Worm (Caenorhabditis elegans): ENCODE measurements around the gene chw-1.

Gene chw-1

DNA sequence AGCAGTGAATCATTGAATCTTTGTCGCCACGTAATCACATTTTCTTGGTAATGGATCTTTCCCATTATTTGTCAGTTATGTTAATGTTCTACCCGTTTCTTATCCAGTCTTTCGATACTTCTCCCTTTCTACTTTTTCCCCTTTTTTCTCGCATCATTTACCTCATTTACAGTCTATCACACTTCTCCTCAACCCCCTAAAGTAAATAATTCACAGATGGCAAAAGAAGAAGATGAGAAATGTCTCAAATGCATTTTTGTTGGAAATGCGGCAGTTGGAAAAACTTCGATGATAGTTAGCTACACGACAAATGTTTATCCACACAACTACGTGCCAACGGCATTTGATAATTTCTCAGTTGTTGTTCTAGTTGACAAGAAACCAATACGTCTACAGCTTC lies at the start of gene chw-1:
chw-1 (plus strand) TSS at position 217 of the 400 bp plus-strand sequence.
- TF ChIP-seq nhr-25 (tag; optimal IDR thresholded peaks at IDR 0.05) (peak; percentile 9), lin-11 (tag; optimal IDR thresholded peaks at IDR 0.05) (no peak)

DNA sequence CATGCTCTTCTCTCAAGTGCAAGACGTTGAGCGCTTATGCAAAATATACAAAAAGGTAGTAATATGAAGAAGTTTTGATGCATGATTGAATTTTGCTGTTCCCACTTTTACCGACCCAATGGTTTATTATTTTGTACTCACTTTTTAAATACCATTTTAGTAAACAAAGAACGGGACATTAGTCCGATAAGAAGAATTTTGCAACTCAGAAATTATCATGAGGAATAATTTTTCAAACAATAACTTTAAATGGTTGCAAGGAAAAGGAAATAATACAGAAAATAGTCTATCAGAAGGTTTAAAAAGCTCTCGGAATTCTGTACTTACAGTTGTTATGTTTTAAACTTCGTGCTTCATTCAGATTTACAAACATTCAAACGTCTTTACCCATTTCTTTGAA lies 47.5 kb upstream of the chw-1 start, which contains the start of gene F15H10.9:
F15H10.9 (minus strand) TSS at position 101 of the 400 bp plus-strand sequence.
- TF ChIP-seq Y55F3AM.14 (GFP tag; optimal IDR thresholded peaks at IDR 0.05), result no peak
- TF ChIP-seq ceh-16 (tag; optimal IDR thresholded peaks at IDR 0.05), result no peak
- no peak for TF ChIP-seq nhr-237 (tag; optimal IDR thresholded peaks at IDR 0.05)
- no peak for TF ChIP-seq unc-62 (GFP tag; optimal IDR thresholded peaks at IDR 0.05)
- no peak for TF ChIP-seq crh-2 (tag; optimal IDR thresholded peaks at IDR 0.05)

DNA sequence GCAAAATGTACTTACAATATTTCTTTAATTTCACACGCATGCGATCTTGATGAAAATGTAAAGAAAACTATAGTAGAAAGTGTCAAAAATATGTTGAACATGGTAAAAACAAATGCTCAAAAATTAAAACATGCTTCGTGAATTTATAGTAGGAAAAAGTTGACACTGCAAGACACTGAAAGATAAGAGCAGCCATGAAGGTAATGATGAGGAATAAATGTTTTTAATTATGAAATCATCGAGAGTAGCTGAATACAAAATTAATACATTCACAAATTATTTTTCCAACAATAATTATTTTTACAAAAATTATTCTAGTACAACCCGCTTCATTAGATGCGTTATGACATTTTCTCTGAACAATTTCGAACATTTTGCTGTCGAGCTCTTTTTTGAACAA lies 45.2 kb upstream of the chw-1 start, which contains the start of gene F15H10.10:
F15H10.10 (minus strand) TSS at position 101 of the 400 bp plus-strand sequence.
- no peak for TF ChIP-seq mdl-1 (tag; optimal IDR thresholded peaks at IDR 0.05)
- TF ChIP-seq ztf-1 (GFP tag; conservative IDR thresholded peaks at IDR 0.05), result no peak
- no peak for TF ChIP-seq mbf-1 (tag; optimal IDR thresholded peaks at IDR 0.05)
- TF ChIP-seq ceh-82 (tag; optimal IDR thresholded peaks at IDR 0.05), result no peak
- no peak for TF ChIP-seq lsy-2 (tag; optimal IDR thresholded peaks at IDR 0.05)
- no peak for TF ChIP-seq unc-62 (GFP tag; optimal IDR thresholded peaks at IDR 0.05)

DNA sequence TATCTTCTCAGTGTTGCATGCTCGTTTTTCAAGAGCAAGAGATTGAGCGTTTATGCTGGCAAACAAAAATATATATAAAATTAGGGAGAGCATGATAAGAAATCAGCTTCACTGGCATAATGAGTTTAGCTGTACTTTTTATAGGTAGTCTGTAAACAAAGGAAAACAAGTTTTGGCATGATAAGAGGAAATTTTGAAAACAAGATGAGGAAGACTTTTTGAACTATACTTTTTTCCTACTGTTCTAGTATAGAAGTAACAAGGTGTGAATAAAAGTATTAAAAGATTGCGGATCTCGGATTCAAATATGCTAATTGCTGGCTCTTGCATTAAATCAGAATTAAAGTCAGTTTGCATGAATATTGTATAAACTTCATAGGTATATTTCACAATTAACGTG lies 43.1 kb upstream of the chw-1 start, which contains the start of gene F15H10.5:
F15H10.5 (minus strand) TSS at position 101 of the 400 bp plus-strand sequence.
- no peak for TF ChIP-seq alr-1 (tag; optimal IDR thresholded peaks at IDR 0.05)
- TF ChIP-seq nhr-25 (tag; optimal IDR thresholded peaks at IDR 0.05), result no peak
- no peak for TF ChIP-seq sem-4 (tag; optimal IDR thresholded peaks at IDR 0.05)
- no peak for TF ChIP-seq ama-1 (optimal IDR thresholded peaks at IDR 0.05)
- no peak for TF ChIP-seq nhr-11 (tag; optimal IDR thresholded peaks at IDR 0.05)
- TF ChIP-seq lsy-2 (tag; optimal IDR thresholded peaks at IDR 0.05), result no peak
- TF ChIP-seq crh-2 (tag; optimal IDR thresholded peaks at IDR 0.05), result no peak
- no peak for TF ChIP-seq zag-1 (tag; optimal IDR thresholded peaks at IDR 0.05)
- no peak for TF ChIP-seq mdl-1 (tag; optimal IDR thresholded peaks at IDR 0.05)
- no peak for TF ChIP-seq R02D3.7 (tag; optimal IDR thresholded peaks at IDR 0.05)
- no peak for TF ChIP-seq unc-39 (tag; optimal IDR thresholded peaks at IDR 0.05)

DNA sequence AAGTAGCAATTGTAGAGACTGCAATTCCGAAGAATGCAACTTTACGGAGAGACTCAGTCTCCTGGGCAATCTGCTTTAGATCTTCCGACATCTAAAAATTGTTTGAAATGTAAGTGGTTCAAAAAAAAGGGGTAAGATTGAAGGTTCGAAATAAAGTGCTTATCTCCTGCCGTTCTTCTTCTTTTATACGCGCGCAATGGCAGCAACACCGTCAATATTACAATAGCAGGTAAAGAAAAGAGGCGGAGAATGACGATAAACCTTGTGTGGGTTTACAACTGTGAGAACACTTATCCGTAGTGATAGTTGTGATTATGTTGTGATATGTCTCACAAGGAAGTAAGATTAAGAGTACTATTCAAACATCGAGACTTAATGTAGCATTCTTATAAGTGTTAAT lies 40.3 kb upstream of the chw-1 start, which contains the start of gene col-13:
col-13 (minus strand) TSS at position 101 of the 400 bp plus-strand sequence.
- TF ChIP-seq ceh-16 (tag; optimal IDR thresholded peaks at IDR 0.05), result no peak

DNA sequence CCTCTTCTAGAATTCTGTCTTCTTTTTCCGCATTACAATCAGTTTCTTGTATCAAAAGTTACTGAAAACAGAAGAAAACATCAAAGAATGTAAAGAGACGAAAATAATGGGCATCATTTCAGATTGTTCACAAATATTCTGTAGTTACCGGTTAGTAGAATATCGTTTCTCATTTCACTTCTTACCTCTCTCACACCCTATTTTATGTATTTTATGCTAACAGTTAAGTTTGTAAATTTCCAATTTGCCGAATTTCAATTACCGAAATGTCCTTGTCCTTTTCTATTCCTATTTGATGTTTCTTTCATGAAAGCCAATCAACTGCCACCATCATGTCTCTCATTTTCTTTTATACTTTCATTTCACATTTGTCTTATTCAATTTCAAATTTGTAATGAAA lies 38.6 kb upstream of the chw-1 start:
- TF ChIP-seq alr-1 (tag; optimal IDR thresholded peaks at IDR 0.05) (no peak), ztf-4 (tag; optimal IDR thresholded peaks at IDR 0.05) (no peak), nhr-25 (tag; optimal IDR thresholded peaks at IDR 0.05) (peak; percentile 76), gmeb-1 (tag; optimal IDR thresholded peaks at IDR 0.05) (no peak), sma-3 (GFP tag; optimal IDR thresholded peaks at IDR 0.05) (peak; percentile 16), blmp-1 (tag; optimal IDR thresholded peaks at IDR 0.05; ENCODE audit: insufficient read depth) (peak; percentile 25)

DNA sequence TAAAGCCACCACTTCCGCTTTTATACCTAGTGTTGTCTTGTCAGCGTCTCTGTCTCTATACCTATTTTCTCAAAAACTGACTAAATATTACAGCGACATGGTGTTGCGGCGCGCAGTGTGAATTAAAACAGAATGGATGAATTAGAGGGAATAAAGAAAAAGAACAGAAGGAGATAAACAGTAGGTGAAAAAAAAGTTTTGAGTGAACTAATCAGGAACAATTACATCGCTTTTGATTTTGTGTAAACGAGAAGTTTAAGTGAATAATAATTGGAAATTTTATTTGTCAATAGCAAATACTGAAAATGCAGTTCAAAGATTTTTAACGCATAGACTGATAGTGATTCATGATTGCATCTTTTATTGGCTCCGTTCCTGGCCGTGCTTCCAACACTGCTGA lies 37.0 kb upstream of the chw-1 start, which contains the start of gene col-12:
col-12 (minus strand) TSS at position 101 of the 400 bp plus-strand sequence.
- no peak for TF ChIP-seq lin-39 (tag; optimal IDR thresholded peaks at IDR 0.05)
- no peak for TF ChIP-seq F13H6.1 (tag; optimal IDR thresholded peaks at IDR 0.05)
- no peak for TF ChIP-seq mab-5 (tag; optimal IDR thresholded peaks at IDR 0.05)
- TF ChIP-seq ceh-82 (tag; optimal IDR thresholded peaks at IDR 0.05), result no peak
- TF ChIP-seq elt-1 (tag; optimal IDR thresholded peaks at IDR 0.05), result no peak
- TF ChIP-seq egl-27 (tag; optimal IDR thresholded peaks at IDR 0.05), result no peak
- no peak for TF ChIP-seq blmp-1 (tag; optimal IDR thresholded peaks at IDR 0.05; ENCODE audit: insufficient read depth)
- TF ChIP-seq nhr-129 (tag; optimal IDR thresholded peaks at IDR 0.05), result no peak
- no peak for TF ChIP-seq unc-55 (GFP tag; optimal IDR thresholded peaks at IDR 0.05)
- TF ChIP-seq Y55F3AM.14 (GFP tag; optimal IDR thresholded peaks at IDR 0.05), result no peak
- TF ChIP-seq ZK546.5 (tag; optimal IDR thresholded peaks at IDR 0.05), result no peak
- TF ChIP-seq crh-2 (tag; optimal IDR thresholded peaks at IDR 0.05), result no peak
- TF ChIP-seq aly-2 (tag; optimal IDR thresholded peaks at IDR 0.05), result no peak
- no peak for TF ChIP-seq R02D3.7 (tag; optimal IDR thresholded peaks at IDR 0.05)
- TF ChIP-seq nhr-77 (tag; optimal IDR thresholded peaks at IDR 0.05), result no peak

All from whole organism, L2 larva.